Fruit fly (Drosophila melanogaster) whole organism, embryonic: ENCODE results near the gene CG13364.

Experiments
- Adf1 ChIP-seq: fragments of 200-800 bp; sonication (Bioruptor generic); IDR thresholded peaks from 2 replicates; pipeline ENCODE4 v1.3.6; 2022; ENCODE audit warnings: missing biosample characterization, missing genetic modification characterization
- BEAF-32 ChIP-seq: fragments of 200-800 bp; sonication (Bioruptor generic); optimal IDR thresholded peaks from 3 replicates; lab custom pipeline; 2017; ENCODE audit warnings: missing biosample characterization, missing genetic modification characterization, mild to moderate bottlenecking, moderate library complexity, missing genetic modification reagents
- Bdp1 ChIP-seq: fragments of 200-800 bp; sonication (Bioruptor generic); optimal IDR thresholded peaks from 3 replicates; lab custom pipeline; 2016; ENCODE audit warnings: missing biosample characterization, missing genetic modification characterization
- CG1024 ChIP-seq: fragments of 200-800 bp; sonication (Bioruptor generic); IDR thresholded peaks from 2 replicates; pipeline ENCODE4 v1.3.6; 2022; ENCODE audit warnings: missing biosample characterization, missing genetic modification characterization
- CG10274 ChIP-seq: fragments of 200-800 bp; sonication (Bioruptor generic); optimal IDR thresholded peaks from 3 replicates; lab custom pipeline; 2017; ENCODE audit warnings: missing biosample characterization, mild to moderate bottlenecking, missing genetic modification characterization
- CG11456 ChIP-seq: fragments of 200-800 bp; sonication (Bioruptor generic); IDR thresholded peaks from 3 replicates; pipeline ENCODE4 v1.3.6; 2022; ENCODE audit warnings: missing biosample characterization, missing genetic modification characterization
- CG13123 ChIP-seq: fragments of 200-800 bp; sonication (Bioruptor generic); optimal IDR thresholded peaks from 2 replicates; lab custom pipeline; 2016; ENCODE audit warnings: missing biosample characterization, missing genetic modification characterization
- CG14667 ChIP-seq: fragments of 200-800 bp; sonication (Bioruptor generic); IDR thresholded peaks from 2 replicates; pipeline ENCODE4 v1.3.6; 2022; ENCODE audit warnings: missing biosample characterization, missing genetic modification characterization
- CG14710 ChIP-seq: fragments of 200-800 bp; sonication (Bioruptor generic); optimal IDR thresholded peaks from 3 replicates; lab custom pipeline; 2019; ENCODE audit warnings: missing biosample characterization, mild to moderate bottlenecking, missing genetic modification characterization, moderate library complexity
- CG17568 ChIP-seq: fragments of 200-800 bp; sonication (Bioruptor generic); optimal IDR thresholded peaks from 2 replicates; lab custom pipeline; 2018; ENCODE audit warnings: missing biosample characterization, mild to moderate bottlenecking, missing genetic modification characterization, moderate library complexity
- CG17912 ChIP-seq: fragments of 200-800 bp; sonication (Bioruptor generic); optimal IDR thresholded peaks from 2 replicates; lab custom pipeline; 2018; ENCODE audit warnings: missing biosample characterization, mild to moderate bottlenecking, missing genetic modification characterization
- CG18476 ChIP-seq: fragments of 200-800 bp; sonication (Bioruptor generic); optimal IDR thresholded peaks from 2 replicates; lab custom pipeline; 2016; ENCODE audit warnings: missing biosample characterization, mild to moderate bottlenecking, missing genetic modification characterization
- CG2889 ChIP-seq: fragments of 200-800 bp; sonication (Bioruptor generic); IDR thresholded peaks from 3 replicates; pipeline ENCODE4 v1.3.6; 2022; ENCODE audit warnings: missing biosample characterization, missing genetic modification characterization
- CG31441 ChIP-seq: fragments of 200-800 bp; sonication (Bioruptor generic); IDR thresholded peaks from 2 replicates; pipeline ENCODE4 v1.3.6; 2022; ENCODE audit warnings: missing biosample characterization, missing genetic modification characterization
- CG6813 ChIP-seq: fragments of 200-800 bp; sonication (Bioruptor generic); optimal IDR thresholded peaks from 2 replicates; lab custom pipeline; 2017; ENCODE audit warnings: missing biosample characterization, missing genetic modification characterization, mild to moderate bottlenecking, moderate library complexity, missing genetic modification reagents
- CG7786 ChIP-seq: fragments of 200-800 bp; sonication (Bioruptor generic); optimal IDR thresholded peaks from 2 replicates; lab custom pipeline; 2016; ENCODE audit warnings: missing biosample characterization, missing genetic modification characterization
- CG7839 ChIP-seq: fragments of 200-800 bp; sonication (Bioruptor generic); optimal IDR thresholded peaks from 3 replicates; lab custom pipeline; 2018; ENCODE audit warnings: missing biosample characterization, mild to moderate bottlenecking, missing genetic modification characterization, moderate library complexity
- CG9817 ChIP-seq: fragments of 200-800 bp; sonication (Bioruptor generic); optimal IDR thresholded peaks from 2 replicates; lab custom pipeline; 2018; ENCODE audit warnings: missing biosample characterization, mild to moderate bottlenecking, missing genetic modification characterization, moderate library complexity
- D19B ChIP-seq: fragments of 200-800 bp; sonication (Bioruptor generic); optimal IDR thresholded peaks from 2 replicates; lab custom pipeline; 2017; ENCODE audit warnings: missing biosample characterization, mild to moderate bottlenecking, missing genetic modification characterization
- Dbx ChIP-seq: fragments of 200-800 bp; sonication (Bioruptor generic); IDR thresholded peaks from 3 replicates; pipeline ENCODE4 v1.3.6; 2022; ENCODE audit warnings: missing biosample characterization, missing genetic modification characterization
- Deaf1 ChIP-seq: fragments of 200-800 bp; optimal IDR thresholded peaks from 3 replicates; lab custom pipeline; 2019; ENCODE audit warnings: missing biosample characterization, mild to moderate bottlenecking, missing genetic modification characterization, moderate library complexity
- Dp ChIP-seq: fragments of 200-800 bp; sonication (Bioruptor generic); optimal IDR thresholded peaks from 2 replicates; lab custom pipeline; 2018; ENCODE audit warnings: missing biosample characterization, mild to moderate bottlenecking, missing genetic modification characterization, moderate library complexity
- Gug ChIP-seq: fragments of 200-800 bp; sonication (Bioruptor generic); IDR thresholded peaks from 4 replicates; pipeline ENCODE4 v1.3.6; 2022; ENCODE audit warnings: missing biosample characterization, missing genetic modification characterization
- Hr3 ChIP-seq: fragments of 200-800 bp; sonication (Bioruptor generic); optimal IDR thresholded peaks from 3 replicates; lab custom pipeline; 2016; ENCODE audit warnings: missing biosample characterization, missing genetic modification characterization
- Hsf ChIP-seq: fragments of 200-800 bp; sonication (Bioruptor generic); optimal IDR thresholded peaks from 3 replicates; lab custom pipeline; 2016; ENCODE audit warnings: missing biosample characterization, missing genetic modification characterization
- MESR4 ChIP-seq: fragments of 200-800 bp; sonication (Bioruptor generic); optimal IDR thresholded peaks from 2 replicates; lab custom pipeline; 2018; ENCODE audit warnings: missing biosample characterization, mild to moderate bottlenecking, missing genetic modification characterization, moderate library complexity
- Mad ChIP-seq: fragments of 200-800 bp; sonication (Bioruptor generic); optimal IDR thresholded peaks from 2 replicates; lab custom pipeline; 2016; ENCODE audit warnings: missing biosample characterization, missing genetic modification characterization
- Meics ChIP-seq: fragments of 200-800 bp; sonication (Bioruptor generic); optimal IDR thresholded peaks from 2 replicates; lab custom pipeline; 2017; ENCODE audit warnings: missing biosample characterization, mild to moderate bottlenecking, missing genetic modification characterization
- Neu2 ChIP-seq: fragments of 200-800 bp; sonication (Bioruptor generic); optimal IDR thresholded peaks from 3 replicates; lab custom pipeline; 2016; ENCODE audit warnings: missing biosample characterization, missing genetic modification characterization, borderline replicate concordance
- Opbp ChIP-seq: fragments of 200-800 bp; sonication (Bioruptor generic); IDR thresholded peaks from 3 replicates; pipeline ENCODE4 v1.3.6; 2022; ENCODE audit warnings: missing biosample characterization, missing genetic modification characterization; ENCODE audit not compliant: partially characterized antibody
- Sin3A ChIP-seq: fragments of >200 bp; optimal IDR thresholded peaks from 2 replicates; lab custom pipeline; 2018
- Vsx1 ChIP-seq: fragments of 200-800 bp; sonication (Bioruptor generic); optimal IDR thresholded peaks from 2 replicates; lab custom pipeline; 2017; ENCODE audit warnings: missing biosample characterization, mild to moderate bottlenecking, missing genetic modification characterization, missing genetic modification reagents
- Xrp1 ChIP-seq: fragments of 200-800 bp; sonication (Bioruptor generic); IDR thresholded peaks from 2 replicates; pipeline ENCODE4 v1.3.6; 2022; ENCODE audit warnings: missing biosample characterization, missing genetic modification characterization
- ash1 ChIP-seq: fragments of 200-800 bp; sonication (Bioruptor generic); optimal IDR thresholded peaks from 2 replicates; lab custom pipeline; 2018; ENCODE audit warnings: missing biosample characterization, mild to moderate bottlenecking, missing genetic modification characterization
- bowl ChIP-seq: fragments of 200-800 bp; sonication (Bioruptor generic); IDR thresholded peaks from 2 replicates; pipeline ENCODE4 v1.3.6; 2022; ENCODE audit warnings: missing biosample characterization, missing genetic modification characterization
- dysf ChIP-seq: fragments of 200-800 bp; sonication (Bioruptor generic); IDR thresholded peaks from 3 replicates; pipeline ENCODE4 v1.3.6; 2022; ENCODE audit warnings: missing biosample characterization, missing genetic modification characterization
- gfzf ChIP-seq: fragments of 200-800 bp; sonication (Bioruptor generic); optimal IDR thresholded peaks from 2 replicates; lab custom pipeline; 2016; ENCODE audit warnings: missing biosample characterization, mild to moderate bottlenecking, missing genetic modification characterization, moderate library complexity
- kah ChIP-seq: fragments of 200-800 bp; sonication (Bioruptor generic); optimal IDR thresholded peaks from 2 replicates; lab custom pipeline; 2018; ENCODE audit warnings: missing biosample characterization, mild to moderate bottlenecking, missing genetic modification characterization
- ken ChIP-seq: fragments of 200-800 bp; sonication (Bioruptor generic); IDR thresholded peaks from 3 replicates; pipeline ENCODE4 v1.3.6; 2022; ENCODE audit warnings: missing biosample characterization, missing genetic modification characterization
- kni ChIP-seq: fragments of 200-800 bp; sonication (Bioruptor generic); optimal IDR thresholded peaks from 3 replicates; lab custom pipeline; 2017; ENCODE audit warnings: mild to moderate bottlenecking, missing biosample characterization, missing genetic modification reagents, missing genetic modification characterization
- lab ChIP-seq: fragments of 200-800 bp; sonication (Bioruptor generic); optimal IDR thresholded peaks from 3 replicates; lab custom pipeline; 2017; ENCODE audit warnings: missing biosample characterization, missing genetic modification characterization, mild to moderate bottlenecking, moderate library complexity, missing genetic modification reagents
- oc ChIP-seq: fragments of 200-800 bp; sonication (Bioruptor generic); optimal IDR thresholded peaks from 2 replicates; lab custom pipeline; 2018; ENCODE audit warnings: missing biosample characterization, mild to moderate bottlenecking, missing genetic modification characterization, moderate library complexity
- rib ChIP-seq: fragments of 200-800 bp; sonication (Bioruptor generic); IDR thresholded peaks from 2 replicates; pipeline ENCODE4 v1.3.6; 2022; ENCODE audit warnings: missing biosample characterization, missing genetic modification characterization
- sd ChIP-seq: fragments of 200-800 bp; sonication (Bioruptor generic); optimal IDR thresholded peaks from 3 replicates; lab custom pipeline; 2018; ENCODE audit warnings: missing biosample characterization, mild to moderate bottlenecking, missing genetic modification characterization, moderate library complexity
- slbo ChIP-seq: fragments of 200-800 bp; sonication (Bioruptor generic); IDR thresholded peaks from 2 replicates; pipeline ENCODE4 v1.3.6; 2022; ENCODE audit warnings: missing biosample characterization, missing genetic modification characterization
- trh ChIP-seq: fragments of 200-800 bp; sonication (Bioruptor generic); optimal IDR thresholded peaks from 2 replicates; lab custom pipeline; 2016; ENCODE audit warnings: missing biosample characterization, missing genetic modification characterization
- tup ChIP-seq: fragments of 200-800 bp; sonication (Bioruptor generic); optimal IDR thresholded peaks from 2 replicates; lab custom pipeline; 2016; ENCODE audit warnings: missing biosample characterization, mild to moderate bottlenecking, missing genetic modification characterization, moderate library complexity
- usp ChIP-seq: fragments of >200 bp; optimal IDR thresholded peaks from 2 replicates; lab custom pipeline; 2017; ENCODE audit warnings: missing biosample characterization, missing genetic modification characterization
- vfl ChIP-seq: fragments of 200-800 bp; sonication (Bioruptor generic); optimal IDR thresholded peaks from 2 replicates; lab custom pipeline; 2016; ENCODE audit warnings: missing biosample characterization, missing genetic modification characterization
- vnd ChIP-seq: fragments of 200-800 bp; sonication (Bioruptor generic); IDR thresholded peaks from 3 replicates; pipeline ENCODE4 v1.3.6; 2022; ENCODE audit warnings: missing biosample characterization, missing genetic modification characterization; ENCODE audit not compliant: partially characterized antibody
- zf30C ChIP-seq: fragments of 200-800 bp; sonication (Bioruptor generic); optimal IDR thresholded peaks from 3 replicates; lab custom pipeline; 2018; ENCODE audit warnings: missing biosample characterization, mild to moderate bottlenecking, missing genetic modification characterization

Gene CG13364

DNA sequence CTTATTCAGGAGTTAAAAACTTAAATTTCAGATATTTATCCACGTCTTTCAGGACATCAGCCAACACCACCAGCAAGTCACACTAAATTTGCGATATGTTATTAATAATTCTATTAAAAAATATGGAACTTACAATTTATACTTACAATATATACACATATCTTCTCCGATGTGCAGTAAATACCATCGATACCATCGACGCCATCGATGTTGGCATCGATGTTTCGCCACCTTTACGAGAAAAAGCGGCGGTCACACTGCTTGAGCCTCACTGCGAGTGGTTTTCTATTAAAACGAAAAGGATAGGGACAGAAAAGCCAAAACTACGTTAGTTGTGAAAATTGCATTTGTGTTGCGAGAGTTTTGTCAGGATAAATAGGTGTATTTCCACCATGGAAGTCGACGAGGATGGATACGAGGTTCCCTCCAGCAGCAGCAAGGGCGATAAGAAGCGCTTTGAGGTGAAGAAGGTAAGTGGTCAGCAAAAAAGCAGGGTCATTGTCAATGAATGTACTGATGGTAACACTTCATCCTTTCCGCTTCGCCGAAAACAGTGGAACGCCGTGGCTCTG lies 22.1 kb upstream of the CG13364 start, which contains the start of gene Roc1a (continued):
- TF ChIP-seq Adf1 (GFP tag; lab: Robert Waterston, UW) (no peak), D19B (GFP tag; lab: Kevin White, UChicago) (no peak), Meics (GFP tag; lab: Kevin White, UChicago) (no peak), rib (GFP tag; lab: Robert Waterston, UW) (no peak), CG7839 (tag; lab: Kevin White, UChicago) (no peak), zf30C (GFP tag; lab: Kevin White, UChicago) (no peak), sd (tag; lab: Kevin White, UChicago) (no peak), vfl (GFP tag; lab: Kevin White, UChicago) (no peak), ash1 (GFP tag; lab: Kevin White, UChicago) (no peak), bowl (no peak), Opbp (GFP tag; lab: Robert Waterston, UW) (peak; percentile 88), Mad (GFP tag; lab: Kevin White, UChicago) (no peak), vnd (GFP tag; lab: Robert Waterston, UW) (peak; percentile 60; the same call in 2 of the 3 replicates), kah (GFP tag; lab: Kevin White, UChicago) (no peak), CG13123 (GFP tag; lab: Kevin White, UChicago) (no peak), Bdp1 (GFP tag; lab: Kevin White, UChicago) (no peak), CG10274 (GFP tag; lab: Kevin White, UChicago) (no peak), CG18476 (GFP tag; lab: Kevin White, UChicago) (no peak), CG14710 (peak; percentile 32), CG14667 (GFP tag; lab: Robert Waterston, UW) (no peak), CG31441 (GFP tag; lab: Robert Waterston, UW) (no peak), BEAF-32 (GFP tag; lab: Kevin White, UChicago) (peak; percentile 78), lab (GFP tag; lab: Kevin White, UChicago) (no peak), Hr3 (peak; percentile 8), CG7786 (GFP tag; lab: Kevin White, UChicago) (no peak), CG9817 (tag; lab: Kevin White, UChicago) (peak; percentile 21), Sin3A (lab: Kevin White, UChicago) (peak; percentile 45), tup (GFP tag; lab: Kevin White, UChicago) (no peak), gfzf (peak; percentile 64), usp (no peak), ken (GFP tag; lab: Robert Waterston, UW) (no peak), Dp (GFP tag; lab: Kevin White, UChicago) (no peak), slbo (peak; percentile 21; the same call in 1 of the 2 replicates), CG17912 (GFP tag; lab: Kevin White, UChicago) (no peak), Deaf1 (tag; lab: Kevin White, UChicago) (no peak), trh (GFP tag; lab: Kevin White, UChicago) (no peak), CG6813 (GFP tag; lab: Kevin White, UChicago) (no peak), CG11456 (0 out of 3 replicates have a peak, but pooled peaks have one; percentile 20), Gug (GFP tag; lab: Robert Waterston, UW) (peak; percentile 34; the same call in 1 of the 4 replicates), Vsx1 (GFP tag; lab: Kevin White, UChicago) (no peak), CG1024 (GFP tag; lab: Robert Waterston, UW) (no peak), Xrp1 (no peak), oc (tag; lab: Kevin White, UChicago) (no peak), Hsf (GFP tag; lab: Kevin White, UChicago) (no peak), Neu2 (GFP tag; lab: Kevin White, UChicago) (no peak), CG17568 (no peak), MESR4 (GFP tag; lab: Kevin White, UChicago) (peak; percentile 91), Dbx (GFP tag; lab: Robert Waterston, UW) (no peak), CG2889 (GFP tag; lab: Robert Waterston, UW) (no peak), kni (GFP tag; lab: Kevin White, UChicago) (no peak), dysf (GFP tag; lab: Robert Waterston, UW) (no peak)
